Worm (Caenorhabditis elegans) whole organism, midembryonic: ENCODE data around the gene srbc-36.

Source experiments
- T22C8.4 ChIP-seq: fragments of 200-800 bp; sonication (Bioruptor generic); IDR thresholded peaks from 2 replicates; pipeline ENCODE4 v1.3.6; 2022; ENCODE audit warnings: missing genetic modification characterization, missing compliant biosample characterization
- cog-1 ChIP-seq: sonication (generic microtip); optimal IDR thresholded peaks from 2 replicates; lab custom pipeline; 2016; ENCODE audit warnings: missing genetic modification characterization, missing compliant biosample characterization
- flt-1 ChIP-seq: fragments of 200-800 bp; sonication (Bioruptor generic); IDR thresholded peaks from 2 replicates; pipeline ENCODE4 v1.3.6; 2022; ENCODE audit warnings: missing genetic modification characterization, missing compliant biosample characterization
- klf-2 ChIP-seq: fragments of 200-800 bp; sonication (Bioruptor generic); conservative IDR thresholded peaks from 2 replicates; pipeline ENCODE4 v1.3.6; 2022; ENCODE audit warnings: missing genetic modification reagents, missing genetic modification characterization, missing compliant biosample characterization
- med-1 ChIP-seq: sonication (generic microtip); optimal IDR thresholded peaks from 2 replicates; lab custom pipeline; 2017; ENCODE audit warnings: missing genetic modification characterization, mild to moderate bottlenecking, missing compliant biosample characterization, antibody characterized with exemption, missing genetic modification reagents; ENCODE audit not compliant: insufficient read depth
- ref-1 ChIP-seq: fragments of 200-800 bp; sonication (Bioruptor generic); conservative IDR thresholded peaks from 2 replicates; pipeline ENCODE4 v1.3.6; 2022; ENCODE audit warnings: missing genetic modification reagents, missing genetic modification characterization, missing compliant biosample characterization
- tab-1 ChIP-seq: fragments of 200-800 bp; sonication (Bioruptor generic); IDR thresholded peaks from 2 replicates; pipeline ENCODE4 v1.3.6; 2022; ENCODE audit warnings: missing genetic modification characterization, missing compliant biosample characterization
- ztf-23 ChIP-seq: fragments of 200-800 bp; sonication (Bioruptor generic); IDR thresholded peaks from 2 replicates; pipeline ENCODE4 v1.3.6; 2022; ENCODE audit warnings: missing genetic modification reagents, missing genetic modification characterization, missing compliant biosample characterization
- ztf-29 ChIP-seq: fragments of 200-800 bp; sonication (Bioruptor generic); IDR thresholded peaks from 2 replicates; pipeline ENCODE4 v1.3.6; 2022; ENCODE audit warnings: missing genetic modification reagents, missing genetic modification characterization, missing compliant biosample characterization

The srbc-36 gene

ce11 chrV:3476228-3476627, 14.1 kb downstream of the srbc-36 start:
- TF ChIP-seq ref-1 (GFP tag; lab: Robert Waterston, UW) (no peak), klf-2 (no peak), ztf-29 (GFP tag; lab: Robert Waterston, UW) (no peak), med-1 (GFP tag; lab: Kevin White, UChicago) (no peak), cog-1 (tag; lab: Kevin White, UChicago) (no peak), flt-1 (GFP tag; lab: Robert Waterston, UW) (no peak), tab-1 (GFP tag; lab: Robert Waterston, UW) (no peak), T22C8.4 (GFP tag; lab: Robert Waterston, UW) (no peak), ztf-23 (GFP tag; lab: Robert Waterston, UW) (no peak)

- TF ChIP-seq ztf-23 (GFP tag; lab: Robert Waterston, UW) (no peak), klf-2 (no peak), ztf-29 (GFP tag; lab: Robert Waterston, UW) (no peak), cog-1 (tag; lab: Kevin White, UChicago) (no peak), flt-1 (GFP tag; lab: Robert Waterston, UW) (no peak), T22C8.4 (GFP tag; lab: Robert Waterston, UW) (no peak), ref-1 (GFP tag; lab: Robert Waterston, UW) (no peak), tab-1 (GFP tag; lab: Robert Waterston, UW) (no peak), med-1 (GFP tag; lab: Kevin White, UChicago) (no peak)
These were observed 15.3 kb downstream of the srbc-36 start, which contains the start of gene oac-2 for ce11 chrV:3475021-3475420. Gene oac-2 (minus strand): TSS chrV:3475121.

- TF ChIP-seq cog-1 (tag; lab: Kevin White, UChicago) (no peak), ztf-29 (GFP tag; lab: Robert Waterston, UW) (no peak), flt-1 (GFP tag; lab: Robert Waterston, UW) (no peak), ref-1 (GFP tag; lab: Robert Waterston, UW) (no peak), med-1 (GFP tag; lab: Kevin White, UChicago) (no peak), klf-2 (no peak), T22C8.4 (GFP tag; lab: Robert Waterston, UW) (no peak), tab-1 (GFP tag; lab: Robert Waterston, UW) (no peak), ztf-23 (GFP tag; lab: Robert Waterston, UW) (no peak)
These were observed 19.6 kb downstream of the srbc-36 start, which contains the start of gene srbc-29 for ce11 chrV:3470782-3471181. Gene srbc-29 (minus strand): TSS chrV:3470882.

ce11 chrV:3468436-3468835, 21.9 kb downstream of the srbc-36 start, which contains the start of gene gst-33:
Gene gst-33 (minus strand): TSS chrV:3468562.
- TF ChIP-seq cog-1 (tag; lab: Kevin White, UChicago) (no peak), ztf-29 (GFP tag; lab: Robert Waterston, UW) (no peak), T22C8.4 (GFP tag; lab: Robert Waterston, UW) (no peak), tab-1 (GFP tag; lab: Robert Waterston, UW) (no peak), klf-2 (no peak), ref-1 (GFP tag; lab: Robert Waterston, UW) (no peak), flt-1 (GFP tag; lab: Robert Waterston, UW) (no peak), med-1 (GFP tag; lab: Kevin White, UChicago) (no peak), ztf-23 (GFP tag; lab: Robert Waterston, UW) (no peak)

ce11 chrV:3464897-3465296, 25.4 kb downstream of the srbc-36 start:
- TF ChIP-seq T22C8.4 (GFP tag; lab: Robert Waterston, UW), result no peak
- TF ChIP-seq flt-1 (GFP tag; lab: Robert Waterston, UW), result no peak
- no peak for TF ChIP-seq cog-1 (tag; lab: Kevin White, UChicago)
- no peak for TF ChIP-seq ref-1 (GFP tag; lab: Robert Waterston, UW)
- TF ChIP-seq tab-1 (GFP tag; lab: Robert Waterston, UW), result no peak
- TF ChIP-seq med-1 (GFP tag; lab: Kevin White, UChicago), result no peak
- TF ChIP-seq ztf-29 (GFP tag; lab: Robert Waterston, UW), result no peak

ce11 chrV:3463514-3463913, 26.8 kb downstream of the srbc-36 start, which contains the start of gene slc-28.1:
Gene slc-28.1 (plus strand): TSS chrV:3463814.
- TF ChIP-seq tab-1 (GFP tag; lab: Robert Waterston, UW), result no peak
- TF ChIP-seq klf-2, result no peak
- TF ChIP-seq ref-1 (GFP tag; lab: Robert Waterston, UW), result no peak
- no peak for TF ChIP-seq med-1 (GFP tag; lab: Kevin White, UChicago)
- no peak for TF ChIP-seq ztf-29 (GFP tag; lab: Robert Waterston, UW)
- no peak for TF ChIP-seq T22C8.4 (GFP tag; lab: Robert Waterston, UW)
- TF ChIP-seq ztf-23 (GFP tag; lab: Robert Waterston, UW), result no peak
- TF ChIP-seq flt-1 (GFP tag; lab: Robert Waterston, UW), result no peak
- TF ChIP-seq cog-1 (tag; lab: Kevin White, UChicago), result no peak

- no peak for TF ChIP-seq ztf-29 (GFP tag; lab: Robert Waterston, UW)
- TF ChIP-seq cog-1 (tag; lab: Kevin White, UChicago), result no peak
- no peak for TF ChIP-seq klf-2
- no peak for TF ChIP-seq tab-1 (GFP tag; lab: Robert Waterston, UW)
- TF ChIP-seq flt-1 (GFP tag; lab: Robert Waterston, UW), result no peak
- TF ChIP-seq ztf-23 (GFP tag; lab: Robert Waterston, UW), result no peak
- no peak for TF ChIP-seq ref-1 (GFP tag; lab: Robert Waterston, UW)
- no peak for TF ChIP-seq T22C8.4 (GFP tag; lab: Robert Waterston, UW)
These were observed 30.4 kb downstream of the srbc-36 start, which contains the start of gene slc-28.2 for ce11 chrV:3459919-3460318. Gene slc-28.2 (plus strand): TSS chrV:3460219.

ce11 chrV:3455135-3455747, 35.1 kb downstream of the srbc-36 start:
- TF ChIP-seq cog-1 (tag; lab: Kevin White, UChicago) (no peak), ztf-29 (GFP tag; lab: Robert Waterston, UW) (no peak), med-1 (GFP tag; lab: Kevin White, UChicago) (no peak), ztf-23 (GFP tag; lab: Robert Waterston, UW) (no peak)

- TF ChIP-seq tab-1 (GFP tag; lab: Robert Waterston, UW), result no peak
- no peak for TF ChIP-seq ref-1 (GFP tag; lab: Robert Waterston, UW)
- no peak for TF ChIP-seq flt-1 (GFP tag; lab: Robert Waterston, UW)
- TF ChIP-seq ztf-29 (GFP tag; lab: Robert Waterston, UW), result no peak
- no peak for TF ChIP-seq klf-2
- no peak for TF ChIP-seq ztf-23 (GFP tag; lab: Robert Waterston, UW)
- TF ChIP-seq cog-1 (tag; lab: Kevin White, UChicago), result no peak
- no peak for TF ChIP-seq med-1 (GFP tag; lab: Kevin White, UChicago)
- TF ChIP-seq T22C8.4 (GFP tag; lab: Robert Waterston, UW), result no peak
These were observed 35.7 kb downstream of the srbc-36 start for ce11 chrV:3454620-3455019.
